Worm (Caenorhabditis elegans): ENCODE results near the gene col-157.

- no peak for TF ChIP-seq xnd-1 (tag; optimal IDR thresholded peaks at IDR 0.05)
- TF ChIP-seq nfya-1 (tag; optimal IDR thresholded peaks at IDR 0.05; ENCODE audit: borderline replicate concordance, insufficient read depth) = no peak
Measured at ce11 chrV:11490382-11490781, 6.5 kb downstream of the col-157 start, which contains the start of gene dhs-19.

Data from whole organism, young adult.